Fruit fly (Drosophila melanogaster) whole organism, larva: ENCODE data around the gene CG6951.

Experiments used
- noc ChIP-seq: fragments of 200-800 bp; sonication (Bioruptor generic); optimal IDR thresholded peaks from 3 replicates; lab custom pipeline; 2019; ENCODE audit warnings: missing biosample characterization, mild to moderate bottlenecking, missing genetic modification characterization, moderate library complexity

The CG6951 gene

DNA sequence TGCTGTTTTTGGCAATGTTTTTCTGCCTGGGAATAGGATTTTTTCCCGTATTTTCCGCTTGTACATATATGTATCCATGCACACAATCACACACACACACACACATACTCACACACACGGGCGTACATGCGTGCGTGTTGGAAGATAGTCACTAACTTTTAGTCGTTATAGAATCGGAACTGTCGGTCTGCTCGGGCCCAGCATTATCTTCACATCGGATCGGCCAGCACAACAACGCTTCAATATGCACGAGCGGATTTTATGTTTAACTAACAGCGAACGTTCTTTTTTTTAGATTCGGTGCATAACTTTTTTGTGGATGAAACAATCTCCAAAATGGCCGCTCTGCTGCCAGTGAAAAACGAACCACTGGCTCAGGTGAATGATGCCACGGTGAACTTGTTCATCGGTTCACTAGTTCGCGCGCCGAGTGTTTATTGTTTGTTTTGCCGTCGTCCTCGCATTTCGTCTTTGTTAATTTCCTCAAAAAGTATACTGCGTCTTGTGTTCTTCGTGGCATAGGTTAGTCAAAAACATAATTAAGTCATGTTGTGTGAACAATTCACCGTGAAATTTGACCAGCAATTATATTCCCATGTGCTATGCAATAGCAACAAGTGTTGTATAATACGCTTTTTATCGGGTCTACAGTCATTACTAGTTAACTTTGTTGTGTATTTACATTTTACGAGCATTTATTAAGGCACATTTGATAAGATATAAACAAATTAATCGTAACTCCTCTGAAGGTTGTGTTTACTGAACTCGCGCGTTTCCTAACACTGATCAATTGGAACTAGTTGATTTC, at the start of gene CG6951, which contains the start of gene CG17233:
Gene CG6951, plus strand, starts transcription at position 105 of the 808 bp plus-strand sequence.
Gene CG17233, minus strand, starts transcription at position 741 of the 808 bp plus-strand sequence.
- peak; percentile 4 for TF ChIP-seq noc (tag; lab: Kevin White, UChicago)

DNA sequence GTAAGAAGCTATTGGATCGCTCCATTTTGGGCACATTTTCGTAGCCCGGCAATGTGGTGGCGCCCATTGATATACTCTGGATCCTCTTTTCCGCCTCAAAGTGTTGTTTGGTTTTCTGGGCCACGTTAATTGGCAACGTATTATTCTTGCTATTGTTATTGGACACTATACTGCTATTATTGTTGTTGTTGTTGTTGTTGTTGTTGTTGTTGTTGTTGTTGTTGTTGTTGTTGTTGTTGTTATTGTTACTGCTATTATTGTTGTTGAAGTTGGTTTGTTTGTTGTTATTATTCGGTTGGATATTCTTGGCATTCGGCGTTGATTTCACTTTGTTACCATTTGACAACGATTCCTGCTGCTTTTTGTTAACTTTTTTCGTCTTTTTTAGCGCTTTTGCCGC, 49.2 kb upstream of the CG6951 start:
- TF ChIP-seq noc (tag; lab: Kevin White, UChicago) = no peak

DNA sequence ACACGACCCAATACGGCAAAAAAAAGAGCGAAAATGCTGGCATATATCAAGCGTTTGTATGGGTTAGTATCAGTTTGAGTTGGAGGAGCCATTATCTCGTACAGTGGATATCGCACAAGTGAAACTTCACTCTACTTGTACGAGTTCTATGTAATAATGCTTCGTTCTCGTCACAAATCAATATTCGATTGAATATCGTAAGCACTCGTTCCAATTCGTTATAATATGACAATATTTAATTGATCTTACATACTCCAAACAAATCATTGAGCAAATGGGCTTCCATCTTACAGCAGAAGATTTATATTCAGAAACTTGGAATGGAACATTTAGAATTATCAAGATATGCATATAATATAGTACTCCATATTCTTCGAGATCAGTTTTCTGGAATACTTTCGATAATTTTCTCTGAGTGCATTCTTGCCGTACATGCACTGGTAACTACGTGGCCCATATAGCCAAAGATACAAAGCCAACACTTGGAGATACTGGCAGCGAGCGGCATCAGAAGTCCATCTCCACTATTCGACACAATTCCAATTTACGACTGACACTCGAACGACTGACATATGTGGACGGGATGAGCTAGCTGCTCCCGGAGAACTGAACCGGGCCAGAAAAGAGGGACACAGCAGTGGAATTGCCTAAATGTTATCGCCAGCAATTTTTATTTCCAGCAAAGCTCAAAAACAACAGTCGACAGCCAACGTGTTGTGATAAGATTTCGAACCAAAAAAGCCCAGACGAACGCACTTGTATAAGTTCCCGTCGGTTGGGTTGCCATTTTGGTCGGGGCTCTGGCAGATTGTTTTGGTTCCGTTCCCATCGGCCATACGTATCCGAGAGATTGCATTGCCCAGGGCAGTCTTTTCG, 48.0 kb upstream of the CG6951 start:
- peak; percentile 44 for TF ChIP-seq noc (tag; lab: Kevin White, UChicago)

DNA sequence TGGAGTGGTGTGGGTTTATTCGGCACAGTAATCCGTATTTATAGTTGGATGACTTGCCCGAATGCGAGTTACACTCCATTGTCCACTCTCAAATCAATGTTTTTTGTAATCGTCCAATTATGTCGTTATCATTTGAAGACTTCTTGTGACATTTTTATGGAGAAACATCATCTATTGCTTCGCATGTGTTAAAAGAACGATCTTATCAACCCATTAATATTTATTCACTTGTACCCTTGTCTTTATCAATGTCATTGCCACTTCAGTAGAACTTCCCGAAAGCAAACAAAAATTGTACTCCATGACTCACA, 47.4 kb upstream of the CG6951 start:
- no peak for TF ChIP-seq noc (tag; lab: Kevin White, UChicago)

DNA sequence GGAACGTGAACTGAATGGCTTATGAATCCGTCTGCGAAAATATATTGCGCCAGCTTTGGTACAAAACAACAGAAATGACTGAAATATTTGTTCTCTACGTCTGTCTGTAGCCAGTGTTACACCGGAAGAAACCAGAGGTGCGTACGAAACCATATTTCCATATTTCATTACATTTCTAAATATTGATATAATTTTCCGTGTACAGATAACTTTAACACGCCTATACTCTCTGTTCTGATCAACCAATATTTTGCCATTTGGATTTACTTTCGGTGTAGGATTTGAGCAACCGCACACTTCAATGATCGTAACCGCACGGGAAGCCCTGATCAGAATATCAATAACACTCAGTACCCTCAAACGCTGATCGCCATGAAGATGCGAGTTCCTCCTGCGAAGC, 46.3 kb upstream of the CG6951 start:
- TF ChIP-seq noc (tag; lab: Kevin White, UChicago) = peak; percentile 25

DNA sequence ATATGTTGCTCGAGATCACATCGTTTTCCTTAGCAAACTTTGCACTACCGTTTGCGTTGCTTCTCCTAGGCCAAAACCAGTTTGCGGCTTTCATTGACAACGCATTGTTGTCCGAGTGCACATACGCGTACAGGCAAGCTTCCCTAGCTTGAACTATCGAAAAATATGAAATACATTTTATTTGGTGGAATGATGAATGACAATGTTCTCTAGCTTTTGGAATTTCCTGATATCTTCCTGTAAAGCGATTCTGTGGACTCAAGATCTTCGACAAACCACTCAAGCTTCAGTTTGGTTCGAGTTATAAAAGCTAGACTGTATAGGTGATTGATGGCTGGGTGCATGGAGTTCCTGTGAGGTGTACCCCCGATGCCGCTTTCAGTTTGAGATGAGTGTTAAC, 45.2 kb upstream of the CG6951 start:
- no peak for TF ChIP-seq noc (tag; lab: Kevin White, UChicago)

DNA sequence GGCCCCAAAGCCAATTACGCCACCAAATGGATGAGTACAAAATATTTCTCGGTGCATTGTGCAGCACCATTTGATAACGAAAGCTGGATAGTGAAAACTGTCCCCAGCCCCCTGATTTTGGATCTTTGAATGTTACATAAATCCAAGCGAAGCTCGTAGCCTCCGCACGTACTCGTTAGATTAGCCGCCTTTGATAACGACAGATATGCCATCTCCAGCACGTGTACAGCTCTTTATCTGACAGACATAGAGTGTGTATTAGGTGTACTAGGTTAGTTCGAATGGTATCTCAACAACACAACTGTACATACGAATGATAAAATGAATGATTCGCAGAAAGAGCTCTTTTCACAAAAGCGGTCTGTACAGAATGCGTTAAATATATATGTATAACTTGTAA, 44.7 kb upstream of the CG6951 start:
- no peak for TF ChIP-seq noc (tag; lab: Kevin White, UChicago)

DNA sequence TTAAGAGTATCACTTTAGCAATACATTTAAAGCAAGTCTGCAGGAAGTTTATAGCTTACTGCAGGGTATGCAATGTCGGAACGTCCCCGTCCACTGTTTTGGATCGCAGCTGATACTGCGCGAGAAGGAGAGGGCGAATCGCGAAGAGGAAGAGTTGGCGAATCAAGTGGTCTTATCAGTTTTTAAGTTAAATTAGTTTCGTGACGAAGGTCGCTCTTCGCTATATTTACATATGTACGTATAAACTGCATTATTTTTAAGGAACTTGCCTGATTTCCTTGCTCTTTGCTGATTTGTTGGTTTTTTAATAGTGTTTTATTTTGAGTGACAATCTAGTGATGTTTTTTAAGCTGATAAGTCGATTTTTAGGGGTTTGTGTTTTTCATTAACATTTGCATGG, 43.9 kb upstream of the CG6951 start:
- no peak for TF ChIP-seq noc (tag; lab: Kevin White, UChicago)

DNA sequence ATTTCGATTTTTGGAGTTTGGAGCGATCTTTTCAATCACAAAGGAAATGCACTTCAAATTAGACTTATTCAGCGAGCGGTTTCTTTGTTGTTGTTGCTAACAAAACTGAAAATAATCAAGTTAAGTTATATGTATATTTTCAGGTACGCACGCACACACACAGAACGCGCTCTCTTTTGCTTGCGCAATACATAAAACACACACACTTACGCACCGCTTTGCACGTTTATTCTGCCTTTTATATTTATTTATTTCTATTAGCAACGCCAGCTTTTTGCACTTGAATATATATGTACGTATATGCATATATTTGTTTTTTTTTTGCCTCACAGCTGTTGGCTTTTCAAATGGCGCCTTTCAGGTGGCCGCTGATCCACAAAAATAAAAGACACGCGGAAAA, 43.4 kb upstream of the CG6951 start:
- no peak for TF ChIP-seq noc (tag; lab: Kevin White, UChicago)

DNA sequence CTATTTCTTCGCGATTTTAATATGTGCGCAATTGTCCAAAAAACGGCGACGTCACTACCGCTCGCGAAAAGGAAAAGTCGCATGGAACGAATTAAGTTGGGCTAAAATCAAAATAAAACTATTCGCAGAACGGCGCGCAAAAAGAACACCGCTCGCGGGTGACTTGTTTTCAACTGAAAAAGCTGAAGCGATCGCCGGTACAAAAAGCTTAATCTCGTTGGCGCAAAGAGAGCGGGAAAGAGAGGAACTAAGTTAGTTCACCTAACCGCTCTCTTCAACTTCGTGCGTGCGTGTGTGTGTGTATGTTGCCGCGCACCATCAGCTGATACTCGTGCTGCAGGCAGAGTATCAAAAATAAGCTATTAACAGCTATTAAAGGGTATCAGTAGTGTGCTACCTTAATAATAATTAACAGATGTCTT, 42.9 kb upstream of the CG6951 start, which contains the start of gene CG42674:
Gene CG42674, minus strand, starts transcription at position 180 of the 422 bp plus-strand sequence.
- TF ChIP-seq noc (tag; lab: Kevin White, UChicago) = peak; percentile 33

DNA sequence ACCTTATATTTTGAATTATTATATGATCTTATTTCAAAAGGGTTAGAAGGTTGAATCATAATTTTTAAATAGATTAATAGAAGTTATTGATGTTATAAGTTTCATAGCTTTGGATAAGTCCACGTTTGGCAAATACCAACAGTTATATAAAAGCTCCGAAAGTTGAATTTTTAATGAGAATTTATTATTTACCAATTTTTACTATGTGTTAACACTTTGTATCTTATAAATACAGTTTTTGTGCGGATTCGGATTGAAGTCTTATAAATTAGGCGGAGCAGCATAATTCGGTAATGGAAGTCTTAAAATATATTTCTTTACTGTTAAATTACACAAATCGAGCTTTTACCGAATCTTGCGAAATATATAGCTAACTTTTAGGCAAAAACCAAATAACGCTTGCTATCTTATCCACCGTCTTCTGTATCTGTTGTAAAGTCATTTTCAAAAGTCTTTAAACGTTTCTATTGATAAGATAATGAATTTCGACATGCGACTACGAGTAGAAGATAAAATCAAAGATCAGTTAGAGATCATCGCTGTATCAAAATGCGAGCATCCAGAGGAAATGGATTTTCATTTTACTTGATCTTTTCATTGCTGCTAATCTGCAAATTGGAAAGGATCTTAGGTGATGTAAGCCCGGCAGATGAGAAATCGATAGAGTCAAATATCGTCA, 41.4 kb upstream of the CG6951 start, which contains the start of gene CG42833:
Gene CG42833, plus strand, starts transcription at position 525 of the 679 bp plus-strand sequence.
- TF ChIP-seq noc (tag; lab: Kevin White, UChicago) = no peak

DNA sequence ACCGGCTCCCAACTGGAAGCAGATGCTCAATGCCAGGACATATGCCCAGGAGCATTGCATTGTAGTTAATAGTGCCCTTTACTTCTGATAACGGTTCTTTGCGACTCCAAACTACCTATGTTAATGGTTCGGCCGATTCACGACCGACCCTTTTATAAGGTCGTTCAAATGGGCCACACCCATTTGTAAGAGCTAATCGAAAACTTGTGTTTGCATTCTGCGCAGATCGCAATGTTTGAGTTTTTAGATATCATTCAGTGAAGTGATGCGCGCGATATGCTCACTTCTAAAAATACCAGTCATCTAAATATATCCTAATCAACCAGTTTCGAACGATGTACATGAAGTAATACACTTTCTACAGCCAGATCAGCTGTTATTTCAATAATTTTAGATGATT, 39.5 kb upstream of the CG6951 start, which contains the start of gene obst-F:
Gene obst-F, minus strand, starts transcription at position 101 of the 400 bp plus-strand sequence.
- TF ChIP-seq noc (tag; lab: Kevin White, UChicago) = no peak

DNA sequence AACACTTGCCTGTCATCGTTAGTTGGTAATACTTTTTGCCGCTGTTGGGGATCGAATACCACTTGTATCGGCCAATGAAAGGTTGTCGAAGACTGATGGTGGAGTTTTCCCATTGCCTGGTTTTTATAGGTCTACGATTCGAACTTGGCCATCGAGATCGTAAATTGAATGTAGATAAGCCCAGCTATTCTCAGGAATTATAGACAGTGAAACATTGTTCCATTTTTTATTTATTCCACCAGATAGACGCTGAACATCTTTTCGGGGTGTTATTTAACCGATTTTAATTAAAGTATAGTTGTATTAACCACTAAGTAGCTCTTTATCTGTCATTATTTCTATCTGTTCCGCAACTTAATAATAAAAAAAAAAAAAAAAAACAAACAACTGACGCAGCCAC, 37.5 kb upstream of the CG6951 start, which contains the start of gene CG7298:
Gene CG7298, minus strand, starts transcription at position 101 of the 400 bp plus-strand sequence.
- no peak for TF ChIP-seq noc (tag; lab: Kevin White, UChicago)

DNA sequence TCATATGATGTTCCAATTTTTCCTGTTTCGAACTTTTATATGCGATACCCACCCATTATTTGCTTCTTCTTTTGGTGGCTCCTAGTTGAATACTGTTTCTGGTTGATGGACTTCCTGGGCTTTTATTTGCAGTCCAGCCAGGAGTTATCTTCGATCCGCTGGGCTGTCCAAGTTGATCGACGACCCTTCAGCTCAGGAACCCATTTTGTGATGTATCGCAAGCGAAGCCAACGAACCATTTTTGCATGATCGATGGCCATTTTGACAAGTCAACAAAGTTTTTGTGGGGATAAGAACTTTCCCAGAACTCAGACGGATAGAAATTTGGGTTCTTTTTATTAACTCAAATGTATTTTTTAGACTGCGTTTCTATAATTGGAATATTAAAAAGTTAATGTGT, 35.1 kb upstream of the CG6951 start, which contains the start of gene CG7290:
Gene CG7290, minus strand, starts transcription at position 101 of the 400 bp plus-strand sequence.
- no peak for TF ChIP-seq noc (tag; lab: Kevin White, UChicago)

DNA sequence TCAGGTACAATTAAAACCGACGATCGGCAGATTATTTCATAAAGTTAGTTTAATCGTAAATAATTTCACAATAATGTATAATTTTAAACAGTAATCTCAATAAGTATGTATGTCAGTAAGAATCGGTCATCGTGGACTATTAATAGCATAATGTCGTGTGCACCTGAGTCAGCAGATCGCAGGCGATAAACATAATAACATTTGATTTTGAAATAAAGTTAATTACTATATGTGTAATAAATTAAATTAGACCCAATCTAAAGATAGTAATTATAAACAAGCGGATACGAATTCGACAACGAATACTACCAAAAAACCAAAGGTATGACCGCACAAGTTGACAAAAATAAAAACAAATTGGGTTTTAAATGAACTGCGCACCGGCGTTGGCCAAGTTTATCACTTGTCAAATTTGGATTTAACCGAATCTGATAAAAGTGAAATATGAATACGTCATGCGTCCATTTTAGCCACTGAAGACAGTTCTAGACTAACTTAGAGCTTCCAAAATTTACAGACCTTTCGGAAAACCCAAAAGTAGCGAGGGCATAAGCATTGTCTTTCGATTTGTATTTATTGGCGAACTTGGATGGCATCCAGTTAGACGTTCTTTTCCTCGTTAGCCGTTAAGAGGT, 34.0 kb upstream of the CG6951 start, which contains the start of gene CG6996:
Gene CG6996, plus strand, starts transcription at position 585 of the 635 bp plus-strand sequence.
- TF ChIP-seq noc (tag; lab: Kevin White, UChicago) = peak; percentile 35
